Worm (Caenorhabditis elegans) whole organism, L4 larva: Measurements from ENCODE around the gene stdh-3.

ENCODE experiments used
- D1046.2 ChIP-seq: fragments of 200-800 bp; sonication (Bioruptor generic); IDR thresholded peaks from 2 replicates; pipeline ENCODE4 v1.3.6; 2022; ENCODE audit warnings: missing genetic modification characterization, missing compliant biosample characterization
- F10B5.3 ChIP-seq: sonication (generic microtip); optimal IDR thresholded peaks from 2 replicates; lab custom pipeline; 2016; ENCODE audit warnings: mild to moderate bottlenecking, missing genetic modification characterization, missing compliant biosample characterization
- F49E8.2 ChIP-seq: sonication (generic microtip); optimal IDR thresholded peaks from 2 replicates; lab custom pipeline; 2016; ENCODE audit warnings: missing compliant biosample characterization, mild to moderate bottlenecking, missing genetic modification characterization, borderline replicate concordance
- Y105C5A.15 ChIP-seq: fragments of 200-800 bp; sonication (Bioruptor generic); IDR thresholded peaks from 2 replicates; pipeline ENCODE4 v1.3.6; 2022; ENCODE audit warnings: missing genetic modification characterization, missing compliant biosample characterization
- Y48G9A.11 ChIP-seq: fragments of 200-800 bp; sonication (Bioruptor generic); IDR thresholded peaks from 2 replicates; pipeline ENCODE4 v1.3.6; 2022; ENCODE audit warnings: missing genetic modification reagents, missing genetic modification characterization, missing compliant biosample characterization
- Y5F2A.4 ChIP-seq: fragments of 200-800 bp; sonication (Bioruptor generic); optimal IDR thresholded peaks from 2 replicates; lab custom pipeline; 2018; ENCODE audit warnings: mild to moderate bottlenecking, missing genetic modification characterization, missing compliant biosample characterization
- ZK546.5 ChIP-seq, 2 experiments: sonication (generic microtip); optimal IDR thresholded peaks; 2 replicates each; lab custom pipeline; 2017; ENCODE audit warnings: missing biosample characterization in 2 of 2, missing genetic modification characterization in 2 of 2
- aha-1 ChIP-seq: fragments of 150-350 bp; peaks from one replicate; lab custom pipeline; 2014; ENCODE audit warnings: missing biosample characterization, missing genetic modification characterization
- ceh-28 ChIP-seq: fragments of 150-350 bp; optimal IDR thresholded peaks from 2 replicates; lab custom pipeline; 2014; ENCODE audit warnings: missing biosample characterization, missing genetic modification reagents, missing genetic modification characterization
- ceh-82 ChIP-seq: sonication (generic microtip); optimal IDR thresholded peaks from 2 replicates; lab custom pipeline; 2017; ENCODE audit warnings: missing biosample characterization, missing genetic modification characterization
- ces-1 ChIP-seq: fragments of 150-350 bp; sonication (generic microtip); optimal IDR thresholded peaks from 4 replicates; lab custom pipeline; 2014; ENCODE audit warnings: missing biosample characterization, missing genetic modification reagents, missing genetic modification characterization
- daf-12 ChIP-seq: fragments of 150-350 bp; optimal IDR thresholded peaks from 2 replicates; lab custom pipeline; 2014; ENCODE audit warnings: missing biosample characterization, missing genetic modification reagents, missing genetic modification characterization
- dmd-6 ChIP-seq: fragments of 200-800 bp; sonication (Bioruptor generic); IDR thresholded peaks from 2 replicates; pipeline ENCODE4 v1.3.6; 2022; ENCODE audit warnings: missing genetic modification reagents, missing genetic modification characterization, missing compliant biosample characterization
- dmd-8 ChIP-seq: fragments of 200-800 bp; sonication (Bioruptor generic); IDR thresholded peaks from 2 replicates; pipeline ENCODE4 v1.3.6; 2022; ENCODE audit warnings: missing genetic modification characterization, missing compliant biosample characterization
- dmd-9 ChIP-seq: fragments of 200-800 bp; sonication (Bioruptor generic); IDR thresholded peaks from 2 replicates; pipeline ENCODE4 v1.3.6; 2022; ENCODE audit warnings: missing genetic modification reagents, missing genetic modification characterization, missing compliant biosample characterization
- dve-1 ChIP-seq: sonication (generic microtip); optimal IDR thresholded peaks from 2 replicates; lab custom pipeline; 2017; ENCODE audit warnings: antibody characterized with exemption, mild to moderate bottlenecking, missing genetic modification characterization, missing compliant biosample characterization; ENCODE audit not compliant: insufficient read depth
- egl-27 ChIP-seq: sonication (generic microtip); optimal IDR thresholded peaks from 3 replicates; lab custom pipeline; 2017; ENCODE audit warnings: missing biosample characterization, missing genetic modification reagents, missing genetic modification characterization
- egl-43 ChIP-seq: fragments of 200-800 bp; sonication (Bioruptor generic); IDR thresholded peaks from 2 replicates; pipeline ENCODE4 v1.3.6; 2022; ENCODE audit warnings: missing genetic modification reagents, missing genetic modification characterization, missing compliant biosample characterization
- hlh-30 ChIP-seq: sonication (generic microtip); optimal IDR thresholded peaks from 2 replicates; lab custom pipeline; 2017; ENCODE audit warnings: antibody characterized with exemption, mild to moderate bottlenecking, missing genetic modification characterization, missing compliant biosample characterization; ENCODE audit not compliant: insufficient read depth
- jun-1 ChIP-seq: fragments of 150-350 bp; optimal IDR thresholded peaks from 2 replicates; lab custom pipeline; 2014; ENCODE audit warnings: missing biosample characterization, missing genetic modification reagents, missing genetic modification characterization
- lim-7 ChIP-seq: fragments of 200-800 bp; sonication (Bioruptor generic); IDR thresholded peaks from 2 replicates; pipeline ENCODE4 v1.3.6; 2022; ENCODE audit warnings: missing genetic modification characterization, missing compliant biosample characterization
- lin-38 ChIP-seq: fragments of 200-800 bp; sonication (Bioruptor generic); IDR thresholded peaks from 2 replicates; pipeline ENCODE4 v1.3.6; 2022; ENCODE audit warnings: missing genetic modification reagents, missing genetic modification characterization, missing compliant biosample characterization
- lsy-2 ChIP-seq, 2 experiments: fragments of 150-350 bp in 1 of 2; sonication (generic microtip) in 1 of 2; optimal IDR thresholded peaks; 2 replicates each; lab custom pipeline; 2014 to 2017; ENCODE audit warnings: missing biosample characterization in 2 of 2, missing genetic modification characterization in 2 of 2
- madf-5 ChIP-seq, 2 experiments: fragments of 200-800 bp; sonication (Bioruptor generic); IDR thresholded peaks; 2 replicates each; pipeline ENCODE4 v1.3.6; 2022; ENCODE audit warnings: missing compliant biosample characterization in 2 of 2, missing genetic modification characterization in 2 of 2
- madf-9 ChIP-seq: fragments of 200-800 bp; sonication (Bioruptor generic); conservative IDR thresholded peaks from 2 replicates; pipeline ENCODE4 v1.3.6; 2022; ENCODE audit warnings: missing genetic modification reagents, missing genetic modification characterization, missing compliant biosample characterization
- mdl-1 ChIP-seq, 2 experiments: fragments of 150-350 bp in 1 of 2; sonication (generic microtip) in 1 of 2; optimal IDR thresholded peaks; 2 replicates each; lab custom pipeline; 2014 to 2017; ENCODE audit warnings: missing biosample characterization in 2 of 2, missing genetic modification characterization in 2 of 2
- mes-2 ChIP-seq: sonication (generic microtip); optimal IDR thresholded peaks from 2 replicates; lab custom pipeline; 2016; ENCODE audit warnings: missing genotype, mild to moderate bottlenecking, missing genetic modification characterization, missing compliant biosample characterization; ENCODE audit not compliant: poor library complexity, severe bottlenecking
- mxl-3 ChIP-seq: fragments of 200-800 bp; sonication (Bioruptor generic); optimal IDR thresholded peaks from 2 replicates; lab custom pipeline; 2018; ENCODE audit warnings: mild to moderate bottlenecking, missing genetic modification characterization, missing compliant biosample characterization
- nhr-11 ChIP-seq: fragments of 150-350 bp; optimal IDR thresholded peaks from 2 replicates; lab custom pipeline; 2014; ENCODE audit warnings: missing biosample characterization, missing genetic modification characterization
- nhr-28 ChIP-seq: fragments of 150-350 bp; optimal IDR thresholded peaks from 2 replicates; lab custom pipeline; 2014; ENCODE audit warnings: missing biosample characterization, missing genetic modification characterization
- nhr-41 ChIP-seq: fragments of 200-800 bp; sonication (Bioruptor generic); IDR thresholded peaks from 2 replicates; pipeline ENCODE4 v1.3.6; 2022; ENCODE audit warnings: missing genetic modification reagents, missing genetic modification characterization, missing compliant biosample characterization
- nhr-48 ChIP-seq: sonication (generic microtip); optimal IDR thresholded peaks from 2 replicates; lab custom pipeline; 2016; ENCODE audit warnings: mild to moderate bottlenecking, missing genetic modification characterization, missing compliant biosample characterization
- rbr-2 ChIP-seq: sonication (generic microtip); optimal IDR thresholded peaks from 2 replicates; lab custom pipeline; 2016; ENCODE audit warnings: missing genotype, missing genetic modification characterization, missing compliant biosample characterization
- saeg-2 ChIP-seq: fragments of 200-800 bp; sonication (Bioruptor generic); IDR thresholded peaks from 2 replicates; pipeline ENCODE4 v1.3.6; 2022; ENCODE audit warnings: missing genetic modification reagents, missing genetic modification characterization, missing compliant biosample characterization
- sdz-12 ChIP-seq: fragments of 200-800 bp; sonication (Bioruptor generic); optimal IDR thresholded peaks from 2 replicates; lab custom pipeline; 2018; ENCODE audit warnings: mild to moderate bottlenecking, missing genetic modification characterization, missing compliant biosample characterization
- snpc-1.2 ChIP-seq: fragments of 200-800 bp; sonication (Bioruptor generic); IDR thresholded peaks from 2 replicates; pipeline ENCODE4 v1.3.6; 2022; ENCODE audit warnings: missing genetic modification reagents, missing genetic modification characterization, missing compliant biosample characterization
- snpc-4 ChIP-seq: fragments of 150-350 bp; optimal IDR thresholded peaks from 2 replicates; lab custom pipeline; 2014; ENCODE audit warnings: missing biosample characterization, missing genetic modification characterization
- unc-130 ChIP-seq: sonication (generic microtip); optimal IDR thresholded peaks from 2 replicates; lab custom pipeline; 2016; ENCODE audit warnings: missing genetic modification reagents, missing genetic modification characterization, missing compliant biosample characterization
- unc-39 ChIP-seq: sonication (generic microtip); optimal IDR thresholded peaks from 2 replicates; lab custom pipeline; 2017; ENCODE audit warnings: missing biosample characterization, missing genetic modification characterization
- unc-62 ChIP-seq, 3 experiments: fragments of 150-350 bp in 1 of 3; sonication (generic microtip); optimal IDR thresholded peaks in 2 of 3; peaks in 1 of 3; 1 replicate in 1 of 3; 2 replicates in 2 of 3; lab custom pipeline; 2014 to 2017; ENCODE audit warnings: missing biosample characterization in 3 of 3, missing genetic modification characterization in 3 of 3, missing genetic modification reagents in 3 of 3, missing genotype in 1 of 3
- zip-11 ChIP-seq: fragments of 200-800 bp; sonication (Bioruptor generic); IDR thresholded peaks from 2 replicates; pipeline ENCODE4 v1.3.6; 2022; ENCODE audit warnings: missing genetic modification characterization, missing compliant biosample characterization
- zip-2 ChIP-seq: fragments of 150-350 bp; optimal IDR thresholded peaks from 2 replicates; lab custom pipeline; 2014; ENCODE audit warnings: missing biosample characterization, missing genetic modification characterization
- ztf-7 ChIP-seq: fragments of 150-350 bp; optimal IDR thresholded peaks from 2 replicates; lab custom pipeline; 2014; ENCODE audit warnings: missing biosample characterization, missing genetic modification characterization

stdh-3 gene

DNA sequence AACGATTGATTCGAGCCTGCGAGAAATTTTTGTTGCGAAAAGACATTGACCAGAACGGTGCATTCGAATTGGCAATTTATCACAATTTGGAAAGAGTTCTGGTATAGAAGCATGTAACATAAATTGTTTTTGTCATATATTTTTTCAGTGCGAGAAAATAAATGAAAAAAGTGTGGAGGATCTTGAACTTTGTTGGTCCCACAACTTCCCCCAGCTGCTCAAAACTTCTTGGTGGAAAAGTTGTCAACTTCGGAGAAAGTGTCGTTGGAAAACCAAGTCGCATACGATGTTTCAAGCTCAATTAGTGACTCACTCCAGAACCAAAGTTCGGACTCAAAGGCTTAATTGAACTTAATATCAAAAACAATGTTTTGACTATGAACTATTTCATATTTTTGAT, 27.5 kb downstream of the stdh-3 start:
- peak; percentile 94 for TF ChIP-seq aha-1 (tag; lab: Kevin White, UChicago)
- TF ChIP-seq D1046.2 (GFP tag; lab: Robert Waterston, UW) = no peak
- TF ChIP-seq unc-130 (GFP tag; lab: Kevin White, UChicago) = no peak
- peak in 1 of 2 experiments; percentile 34 for TF ChIP-seq unc-62 (GFP tag; optimal IDR thresholded peaks at IDR 0.05 in 1 of 2; lab: Kevin White, UChicago)
- TF ChIP-seq unc-62 (tag; optimal IDR thresholded peaks at IDR 0.05; lab: Kevin White, UChicago) = no peak
- no peak for TF ChIP-seq nhr-41 (GFP tag; lab: Robert Waterston, UW)

DNA sequence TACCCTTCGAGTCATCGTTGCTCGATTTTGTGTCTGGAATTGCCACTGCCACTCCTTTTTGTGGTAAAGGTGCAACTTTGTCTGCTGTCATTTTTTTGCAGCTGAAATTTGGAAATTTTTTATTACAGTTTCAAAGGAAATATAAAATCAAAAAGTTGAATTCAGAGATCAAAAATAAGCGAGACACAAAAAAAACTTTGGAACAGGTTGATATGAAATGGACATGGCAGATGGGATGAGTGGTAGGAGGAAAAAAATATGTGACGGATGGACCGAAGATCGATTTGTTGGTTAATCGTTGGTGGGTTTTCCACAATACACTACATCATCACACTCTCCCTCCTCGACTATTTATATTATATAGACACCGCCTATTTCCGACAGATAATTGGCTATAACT, 30.1 kb downstream of the stdh-3 start, which contains the start of gene R10D12.1:
R10D12.1 (minus strand) TSS at position 101 of the 400 bp plus-strand sequence.
- TF ChIP-seq nhr-28 (tag; lab: Kevin White, UChicago) (peak; percentile 19), mes-2 (tag; lab: Kevin White, UChicago) (no peak), hlh-30 (tag; lab: Kevin White, UChicago) (peak; percentile 7)

DNA sequence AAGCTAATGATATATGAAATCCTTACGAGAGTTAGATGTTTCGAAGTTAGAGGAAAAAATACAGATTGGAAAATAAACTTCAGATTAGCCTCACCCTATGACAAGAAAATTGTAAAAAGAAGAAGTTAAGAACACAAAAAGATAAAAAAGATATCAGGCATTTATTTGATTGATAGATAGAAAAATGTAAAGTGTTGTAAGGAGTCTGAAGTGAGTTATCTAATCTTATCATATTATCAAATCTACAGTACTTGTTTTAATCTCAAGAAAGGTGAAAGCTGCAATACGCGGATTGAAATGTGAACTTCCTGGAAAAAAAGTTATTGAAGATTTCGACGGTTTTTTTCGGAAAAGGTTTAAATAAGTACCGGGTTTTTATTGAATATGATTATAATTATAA, 31.0 kb downstream of the stdh-3 start:
- TF ChIP-seq dmd-6 (GFP tag; lab: Robert Waterston, UW) (no peak), rbr-2 (tag; lab: Kevin White, UChicago) (no peak), dmd-8 (GFP tag; lab: Robert Waterston, UW) (no peak), F49E8.2 (tag; lab: Kevin White, UChicago) (no peak), dmd-9 (GFP tag; lab: Robert Waterston, UW) (no peak), zip-2 (no peak), ztf-7 (tag; lab: Kevin White, UChicago) (no peak), egl-43 (GFP tag; lab: Robert Waterston, UW) (no peak), ZK546.5 (tag; optimal IDR thresholded peaks at IDR 0.05; lab: Kevin White, UChicago) (no peak), nhr-48 (tag; lab: Kevin White, UChicago) (no peak), Y5F2A.4 (GFP tag; lab: Kevin White, UChicago) (no peak), zip-11 (GFP tag; lab: Robert Waterston, UW) (no peak), F10B5.3 (tag; lab: Kevin White, UChicago) (no peak), lim-7 (GFP tag; lab: Robert Waterston, UW) (no peak), madf-9 (GFP tag; lab: Robert Waterston, UW) (no peak), dve-1 (no peak), lin-38 (no peak)

DNA sequence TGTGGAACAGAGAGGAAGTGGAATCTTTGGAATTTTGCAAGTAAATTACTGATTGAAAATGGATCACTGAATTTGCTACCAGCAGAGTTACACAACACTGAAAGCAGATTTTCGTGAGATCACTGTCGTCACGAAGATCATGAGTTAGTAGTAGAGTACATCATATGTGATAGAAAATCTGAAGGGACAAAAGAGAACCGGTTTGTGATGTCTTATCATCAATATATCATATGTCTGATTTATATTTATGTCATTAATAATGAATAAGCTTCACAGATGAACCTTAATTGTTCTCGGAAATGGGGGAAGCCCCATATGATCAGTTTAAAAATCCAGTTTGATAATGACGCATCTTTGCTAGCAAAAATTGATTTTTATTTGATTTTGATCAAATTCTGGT, 31.6 kb downstream of the stdh-3 start:
- TF ChIP-seq saeg-2 (GFP tag; lab: Robert Waterston, UW) = no peak
- TF ChIP-seq jun-1 (tag; lab: Kevin White, UChicago) = no peak
- no peak for TF ChIP-seq unc-39 (tag; lab: Kevin White, UChicago)
- peak; percentile 33 for TF ChIP-seq nhr-28 (tag; lab: Kevin White, UChicago)
- TF ChIP-seq daf-12 (tag; lab: Kevin White, UChicago) = no peak
- TF ChIP-seq nhr-11 (tag; lab: Kevin White, UChicago) = no peak
- no peak for TF ChIP-seq snpc-1.2 (GFP tag; lab: Robert Waterston, UW)
- peak in 1 of 2 experiments; percentile 44 for TF ChIP-seq mdl-1 (tag; optimal IDR thresholded peaks at IDR 0.05; lab: Kevin White, UChicago)
- no peak for TF ChIP-seq egl-27 (tag; lab: Kevin White, UChicago)
- no peak for TF ChIP-seq ceh-28 (tag; lab: Kevin White, UChicago)
- no peak for TF ChIP-seq mxl-3 (GFP tag; lab: Kevin White, UChicago)
- TF ChIP-seq aha-1 (tag; lab: Kevin White, UChicago) = peak; percentile 23
- TF ChIP-seq unc-62 (GFP tag; optimal IDR thresholded peaks at IDR 0.05 in 1 of 2; lab: Kevin White, UChicago) = no peak
- TF ChIP-seq unc-62 (tag; optimal IDR thresholded peaks at IDR 0.05; lab: Kevin White, UChicago) = no peak
- TF ChIP-seq ces-1 (GFP tag; lab: Kevin White, UChicago) = no peak
- TF ChIP-seq Y48G9A.11 (GFP tag; lab: Robert Waterston, UW) = no peak
- TF ChIP-seq lsy-2 (tag; optimal IDR thresholded peaks at IDR 0.05; lab: Kevin White, UChicago) = no peak
- no peak for TF ChIP-seq Y105C5A.15
- no peak for TF ChIP-seq ceh-82 (tag; lab: Kevin White, UChicago)
- TF ChIP-seq hlh-30 (tag; lab: Kevin White, UChicago) = peak; percentile 70
- no peak for TF ChIP-seq madf-5 (GFP tag; IDR thresholded peaks at IDR 0.05; lab: Robert Waterston, UW)
- no peak for TF ChIP-seq sdz-12 (GFP tag; lab: Kevin White, UChicago)
- TF ChIP-seq snpc-4 (tag; lab: Kevin White, UChicago) = no peak
- TF ChIP-seq ZK546.5 (tag; optimal IDR thresholded peaks at IDR 0.05; lab: Kevin White, UChicago) = no peak
